Worm (Caenorhabditis elegans): ENCODE data around the gene nhr-226.

nhr-226 gene

DNA sequence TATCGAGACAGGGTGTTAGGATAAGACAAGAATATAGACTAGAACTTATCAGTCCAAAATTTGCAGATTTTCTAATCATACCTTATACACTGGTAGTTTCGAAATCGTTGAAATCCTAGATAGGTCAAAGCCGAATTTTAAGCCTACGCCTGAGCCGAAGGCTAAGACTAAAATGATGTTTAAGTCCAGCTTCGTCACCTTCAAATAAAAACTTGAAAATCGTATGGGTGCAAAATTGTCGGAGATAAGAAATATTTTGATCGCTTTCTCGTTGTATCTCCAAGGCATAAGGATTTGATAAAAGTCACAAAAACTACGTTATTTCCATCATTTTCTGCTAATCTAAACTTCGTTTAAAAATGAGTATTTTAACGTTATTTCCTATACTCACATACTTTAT is 34.0 kb upstream of the nhr-226 start, which contains the start of gene F41B5.12:
TSS of gene F41B5.12 (plus strand) at position 301 of the 400 bp plus-strand sequence.
- TF ChIP-seq ztf-6 (GFP tag; IDR thresholded peaks at IDR 0.05) (no peak), ekl-4 (GFP tag; IDR thresholded peaks at IDR 0.05) (no peak), F52B5.7 (tag; optimal IDR thresholded peaks at IDR 0.05) (no peak), egl-18 (GFP tag; IDR thresholded peaks at IDR 0.05) (no peak), Y67H2A.10 (GFP tag; conservative IDR thresholded peaks at IDR 0.05) (no peak), hlh-26 (GFP tag; conservative IDR thresholded peaks at IDR 0.05) (no peak), ccch-3 (GFP tag; optimal IDR thresholded peaks at IDR 0.05) (no peak), sptf-2 (GFP tag; optimal IDR thresholded peaks at IDR 0.05) (no peak)

DNA sequence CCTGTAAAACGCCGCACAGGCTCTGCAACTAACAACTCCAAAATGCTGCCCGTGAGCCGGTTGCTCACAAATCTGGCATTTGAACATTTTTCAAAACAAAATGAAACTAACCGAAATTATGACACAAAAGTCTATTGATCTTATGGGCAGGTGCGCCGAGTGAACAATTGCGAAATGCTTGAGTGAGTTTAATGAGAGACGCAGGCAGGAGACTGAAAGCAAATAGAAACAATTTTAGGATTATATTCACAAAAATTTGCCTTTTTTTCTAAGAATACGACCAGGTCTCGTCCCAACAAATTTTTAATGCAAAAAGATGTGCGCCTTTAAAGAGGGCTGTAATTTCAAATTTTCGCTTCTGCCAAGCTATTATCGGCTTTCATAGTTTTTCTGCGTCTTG is 30.2 kb upstream of the nhr-226 start, which contains the start of gene nhr-183:
TSS of gene nhr-183 (minus strand) at position 180 of the 400 bp plus-strand sequence.
- TF ChIP-seq F49E8.2 (tag; optimal IDR thresholded peaks at IDR 0.05; ENCODE audit: insufficient read depth) = no peak
- peak; percentile 69; the same call in 1 of the 2 replicates for TF ChIP-seq cebp-1 (GFP tag; IDR thresholded peaks at IDR 0.05)
- peak; percentile 90 for TF ChIP-seq cebp-1 (tag; optimal IDR thresholded peaks at IDR 0.05)

DNA sequence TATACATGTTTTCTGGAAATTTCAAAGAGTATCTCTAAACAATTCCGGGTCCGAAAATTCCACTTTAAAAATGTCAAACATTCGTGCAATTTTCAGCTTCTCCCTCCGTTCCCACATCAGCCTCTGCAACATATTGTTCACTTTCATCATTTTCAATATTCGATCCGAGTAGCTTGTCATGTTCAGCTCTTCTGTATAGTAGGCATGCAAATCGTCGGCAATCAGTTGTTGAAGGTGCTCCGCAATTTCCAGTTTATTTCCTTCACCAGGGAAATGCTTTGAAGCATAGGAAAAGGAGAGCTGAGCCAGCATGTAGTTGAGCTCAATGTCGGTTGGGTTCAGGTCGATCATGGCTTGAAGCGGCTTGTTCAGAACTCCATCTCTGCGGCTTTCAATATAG is 29.8 kb upstream of the nhr-226 start:
- TF ChIP-seq cebp-1 (GFP tag; IDR thresholded peaks at IDR 0.05) = no peak
- no peak for TF ChIP-seq cebp-1 (tag; optimal IDR thresholded peaks at IDR 0.05)
- no peak for TF ChIP-seq ceh-40 (GFP tag; IDR thresholded peaks at IDR 0.05)
- no peak for TF ChIP-seq snpc-1.1 (tag; optimal IDR thresholded peaks at IDR 0.05; ENCODE audit: insufficient read depth)
- TF ChIP-seq bed-2 (GFP tag; IDR thresholded peaks at IDR 0.05) = no peak
- no peak for TF ChIP-seq die-1 (tag; optimal IDR thresholded peaks at IDR 0.05)

DNA sequence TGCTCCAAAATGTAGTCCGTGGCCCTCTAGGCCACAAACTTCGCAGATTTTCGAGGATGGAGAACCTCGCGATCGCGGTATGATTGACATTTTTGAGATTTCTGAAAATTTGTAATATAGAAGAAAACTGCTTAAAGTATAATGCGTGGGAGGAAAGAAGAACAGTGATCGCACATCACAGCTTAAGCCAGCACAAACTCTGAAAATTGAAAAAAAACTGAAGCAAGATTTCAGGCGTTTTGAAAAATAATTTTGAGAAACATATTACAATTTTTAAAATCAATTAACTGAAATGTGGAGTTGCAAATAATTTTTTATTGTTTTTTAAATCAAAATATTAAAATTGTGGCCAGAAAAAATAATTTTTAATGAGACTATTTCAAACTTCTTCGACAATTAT is 27.7 kb upstream of the nhr-226 start, which contains the start of gene nhr-275:
TSS of gene nhr-275 (minus strand) at position 101 of the 400 bp plus-strand sequence.
- no peak for TF ChIP-seq mel-28 (tag; optimal IDR thresholded peaks at IDR 0.05; ENCODE audit: borderline replicate concordance)
- TF ChIP-seq madf-3 (GFP tag; IDR thresholded peaks at IDR 0.05) = no peak
- no peak for TF ChIP-seq B0261.1 (tag; optimal IDR thresholded peaks at IDR 0.05)
- no peak for TF ChIP-seq ztf-6 (GFP tag; IDR thresholded peaks at IDR 0.05)
- TF ChIP-seq F57A8.1 (GFP tag; optimal IDR thresholded peaks at IDR 0.05) = no peak
- TF ChIP-seq ztf-28 (GFP tag; IDR thresholded peaks at IDR 0.05) = no peak
- TF ChIP-seq ztf-26 (tag; optimal IDR thresholded peaks at IDR 0.05) = no peak
- TF ChIP-seq egl-18 (GFP tag; IDR thresholded peaks at IDR 0.05) = no peak
- TF ChIP-seq madf-10 (tag; optimal IDR thresholded peaks at IDR 0.05) = no peak
- no peak for TF ChIP-seq lsy-27 (tag; optimal IDR thresholded peaks at IDR 0.05; ENCODE audit: borderline replicate concordance, insufficient read depth)
- TF ChIP-seq hmg-1.2 (GFP tag; IDR thresholded peaks at IDR 0.05) = no peak
- no peak for TF ChIP-seq sdz-38 (tag; optimal IDR thresholded peaks at IDR 0.05)
- TF ChIP-seq F52B5.7 (tag; optimal IDR thresholded peaks at IDR 0.05) = no peak
- TF ChIP-seq rcor-1 (GFP tag; IDR thresholded peaks at IDR 0.05) = no peak
- no peak for TF ChIP-seq lir-1 (GFP tag; conservative IDR thresholded peaks at IDR 0.05)
- no peak for TF ChIP-seq lin-40 (tag; optimal IDR thresholded peaks at IDR 0.05)
- TF ChIP-seq akir-1 (GFP tag; optimal IDR thresholded peaks at IDR 0.05) = no peak
- TF ChIP-seq cebp-1 (GFP tag; IDR thresholded peaks at IDR 0.05) = no peak
- no peak for TF ChIP-seq cebp-1 (tag; optimal IDR thresholded peaks at IDR 0.05)
- TF ChIP-seq efl-1 (GFP tag; optimal IDR thresholded peaks at IDR 0.05) = no peak

DNA sequence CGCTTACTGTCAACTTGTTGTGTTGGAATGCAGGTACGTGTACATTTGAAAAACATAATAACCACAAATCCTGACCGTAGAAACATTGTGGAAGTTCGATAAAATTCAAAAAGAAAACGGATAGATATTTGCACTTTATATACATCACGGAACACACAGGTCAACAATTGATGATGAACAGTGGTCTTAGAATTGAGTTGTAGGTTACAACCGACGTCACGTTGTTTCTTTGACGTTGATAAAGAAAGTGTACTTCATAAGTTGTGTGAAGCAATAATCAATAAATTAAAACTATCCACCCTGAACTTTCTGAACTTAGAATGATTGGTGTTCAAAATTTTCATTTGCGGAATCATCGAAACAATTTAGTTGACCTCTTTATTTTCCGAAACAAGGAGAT is 22.9 kb upstream of the nhr-226 start, which contains the start of gene Y5H2A.1:
TSS of gene Y5H2A.1 (minus strand) at position 101 of the 400 bp plus-strand sequence.
- no peak for TF ChIP-seq ztf-25 (GFP tag; IDR thresholded peaks at IDR 0.05)
- TF ChIP-seq snpc-3.4 (tag; optimal IDR thresholded peaks at IDR 0.05) = no peak
- no peak for TF ChIP-seq ztf-3 (GFP tag; optimal IDR thresholded peaks at IDR 0.05)
- TF ChIP-seq repo-1 (tag; optimal IDR thresholded peaks at IDR 0.05) = no peak
- no peak for TF ChIP-seq ztf-26 (tag; optimal IDR thresholded peaks at IDR 0.05)
- no peak for TF ChIP-seq let-526 (GFP tag; IDR thresholded peaks at IDR 0.05)
- TF ChIP-seq efl-1 (GFP tag; optimal IDR thresholded peaks at IDR 0.05) = no peak
- no peak for TF ChIP-seq K11D2.4 (GFP tag; IDR thresholded peaks at IDR 0.05)
- no peak for TF ChIP-seq F52B5.7 (tag; optimal IDR thresholded peaks at IDR 0.05)
